Fruit fly (Drosophila melanogaster) whole organism, wandering third instar larva: Measurements from ENCODE around the gene Tcs6.

Source experiments
- Abd-B ChIP-seq: fragments of >200 bp; optimal IDR thresholded peaks from 2 replicates; lab custom pipeline; 2017; ENCODE audit warnings: missing biosample characterization, missing genetic modification characterization
- CG9705 ChIP-seq: fragments of 200-800 bp; sonication (Bioruptor generic); optimal IDR thresholded peaks from 2 replicates; lab custom pipeline; 2018; ENCODE audit warnings: missing biosample characterization, mild to moderate bottlenecking, missing genetic modification characterization
- CrebA ChIP-seq: fragments of 200-800 bp; sonication (Bioruptor generic); optimal IDR thresholded peaks from 2 replicates; lab custom pipeline; 2016; ENCODE audit warnings: missing biosample characterization, mild to moderate bottlenecking, missing genetic modification characterization, borderline replicate concordance
- Dfd ChIP-seq: fragments of >200 bp; optimal IDR thresholded peaks from 2 replicates; lab custom pipeline; 2017; ENCODE audit warnings: missing biosample characterization, missing genetic modification characterization
- Hr78 ChIP-seq: fragments of >200 bp; optimal IDR thresholded peaks from 2 replicates; lab custom pipeline; 2017; ENCODE audit warnings: missing biosample characterization, missing genetic modification characterization
- Sp1 ChIP-seq: fragments of 200-800 bp; sonication (Bioruptor generic); optimal IDR thresholded peaks from 3 replicates; lab custom pipeline; 2019; ENCODE audit warnings: missing biosample characterization, mild to moderate bottlenecking, missing genetic modification characterization, moderate library complexity
- brk ChIP-seq: fragments of 200-800 bp; sonication (Bioruptor generic); optimal IDR thresholded peaks from 2 replicates; lab custom pipeline; 2016; ENCODE audit warnings: missing biosample characterization, mild to moderate bottlenecking, missing genetic modification characterization
- fru ChIP-seq: fragments of 200-800 bp; sonication (Bioruptor generic); optimal IDR thresholded peaks from 3 replicates; lab custom pipeline; 2016; ENCODE audit warnings: missing biosample characterization, mild to moderate bottlenecking, missing genetic modification characterization
- pan ChIP-seq: fragments of >200 bp; optimal IDR thresholded peaks from 2 replicates; lab custom pipeline; 2017
- psq ChIP-seq: fragments of 200-800 bp; sonication (Bioruptor generic); optimal IDR thresholded peaks from 3 replicates; lab custom pipeline; 2017; ENCODE audit warnings: missing biosample characterization, mild to moderate bottlenecking, missing genetic modification characterization, moderate library complexity
- woc ChIP-seq: sonication (Bioruptor generic); optimal IDR thresholded peaks from 2 replicates; lab custom pipeline; 2016; ENCODE audit warnings: missing biosample characterization, mild to moderate bottlenecking, missing genetic modification characterization

DNA sequence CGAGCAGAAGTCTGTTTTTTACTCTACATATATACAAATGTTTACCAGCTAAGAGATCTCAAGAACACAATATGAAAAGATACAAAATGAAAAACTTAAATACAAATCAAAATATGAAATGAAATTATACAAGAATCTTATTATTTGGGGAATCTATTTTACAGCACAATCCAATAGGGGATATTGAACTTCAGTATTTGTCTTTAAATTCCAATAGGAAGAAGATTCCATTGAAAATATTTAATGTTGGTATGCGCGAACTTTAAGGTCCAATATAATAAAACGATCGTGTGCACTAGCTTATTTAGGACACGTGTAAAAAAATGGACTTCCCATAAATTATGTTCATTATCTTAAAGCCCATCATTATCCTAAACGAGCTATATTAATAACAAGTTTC lies 20.1 kb downstream of the Tcs6 start:
- TF ChIP-seq CG9705 (GFP tag; lab: Kevin White, UChicago): no peak
- TF ChIP-seq woc: no peak
- TF ChIP-seq Hr78: no peak
- TF ChIP-seq pan (lab: Kevin White, UChicago): no peak
- no peak for TF ChIP-seq fru
- TF ChIP-seq Dfd (GFP tag; lab: Kevin White, UChicago): no peak
- no peak for TF ChIP-seq CrebA (GFP tag; lab: Kevin White, UChicago)
- TF ChIP-seq psq (GFP tag; lab: Kevin White, UChicago): no peak
- TF ChIP-seq Abd-B (GFP tag; lab: Kevin White, UChicago): no peak
- no peak for TF ChIP-seq brk (GFP tag; lab: Kevin White, UChicago)
- TF ChIP-seq Sp1 (GFP tag; lab: Kevin White, UChicago): no peak
